Fruit fly (Drosophila melanogaster) whole organism, embryonic: ENCODE measurements around the gene CG31897.

ENCODE experiments used
- Ada2b ChIP-seq: fragments of 200-800 bp; sonication (Bioruptor generic); IDR thresholded peaks from 2 replicates; pipeline ENCODE4 v1.3.6; 2022; ENCODE audit warnings: missing biosample characterization, missing genetic modification characterization
- B-H2 ChIP-seq: fragments of 200-800 bp; sonication (Bioruptor generic); optimal IDR thresholded peaks from 2 replicates; lab custom pipeline; 2018; ENCODE audit warnings: missing biosample characterization, mild to moderate bottlenecking, missing genetic modification characterization
- CG10147 ChIP-seq: fragments of 200-800 bp; sonication (Bioruptor generic); optimal IDR thresholded peaks from 2 replicates; lab custom pipeline; 2019; ENCODE audit warnings: missing biosample characterization, mild to moderate bottlenecking, missing genetic modification characterization, moderate library complexity
- CG1024 ChIP-seq: fragments of 200-800 bp; sonication (Bioruptor generic); IDR thresholded peaks from 2 replicates; pipeline ENCODE4 v1.3.6; 2022; ENCODE audit warnings: missing biosample characterization, missing genetic modification characterization
- CG10321 ChIP-seq: fragments of 200-800 bp; sonication (Bioruptor generic); IDR thresholded peaks from 2 replicates; pipeline ENCODE4 v1.3.6; 2022; ENCODE audit warnings: missing biosample characterization, missing genetic modification characterization
- CG11398 ChIP-seq: fragments of 200-800 bp; sonication (Bioruptor generic); optimal IDR thresholded peaks from 2 replicates; lab custom pipeline; 2016; ENCODE audit warnings: missing biosample characterization, missing genetic modification characterization
- CG12155 ChIP-seq: fragments of 200-800 bp; sonication (Bioruptor generic); optimal IDR thresholded peaks from 3 replicates; lab custom pipeline; 2016; ENCODE audit warnings: missing biosample characterization, missing genetic modification characterization
- CG12659 ChIP-seq: fragments of 200-800 bp; sonication (Bioruptor generic); optimal IDR thresholded peaks from 3 replicates; lab custom pipeline; 2017; ENCODE audit warnings: mild to moderate bottlenecking, missing biosample characterization, missing genetic modification reagents, missing genetic modification characterization
- CG17802 ChIP-seq: fragments of 200-800 bp; sonication (Bioruptor generic); optimal IDR thresholded peaks from 2 replicates; lab custom pipeline; 2018; ENCODE audit warnings: missing biosample characterization, mild to moderate bottlenecking, missing genetic modification characterization, moderate library complexity
- CG3281 ChIP-seq: fragments of 200-800 bp; sonication (Bioruptor generic); optimal IDR thresholded peaks from 3 replicates; lab custom pipeline; 2017; ENCODE audit warnings: missing biosample characterization, mild to moderate bottlenecking, missing genetic modification characterization
- CG34376 ChIP-seq: fragments of 200-800 bp; sonication (Bioruptor generic); optimal IDR thresholded peaks from 2 replicates; lab custom pipeline; 2018; ENCODE audit warnings: missing biosample characterization, mild to moderate bottlenecking, missing genetic modification characterization
- CG3838 ChIP-seq: fragments of 200-800 bp; sonication (Bioruptor generic); optimal IDR thresholded peaks from 3 replicates; lab custom pipeline; 2016; ENCODE audit warnings: missing biosample characterization, missing genetic modification characterization
- CG4360 ChIP-seq: fragments of 200-800 bp; sonication (Bioruptor generic); IDR thresholded peaks from 2 replicates; pipeline ENCODE4 v1.3.6; 2022; ENCODE audit warnings: missing biosample characterization, missing genetic modification characterization
- CG5245 ChIP-seq: fragments of 200-800 bp; sonication (Bioruptor generic); optimal IDR thresholded peaks from 3 replicates; lab custom pipeline; 2016; ENCODE audit warnings: missing biosample characterization, missing genetic modification characterization
- CG6765 ChIP-seq: fragments of 200-800 bp; sonication (Bioruptor generic); optimal IDR thresholded peaks from 3 replicates; lab custom pipeline; 2017; ENCODE audit warnings: missing biosample characterization, mild to moderate bottlenecking, missing genetic modification characterization
- CG9727 ChIP-seq: fragments of 200-800 bp; sonication (Bioruptor generic); optimal IDR thresholded peaks from 3 replicates; lab custom pipeline; 2017; ENCODE audit warnings: missing biosample characterization, mild to moderate bottlenecking, missing genetic modification characterization
- CG9932 ChIP-seq: fragments of 200-800 bp; sonication (Bioruptor generic); IDR thresholded peaks from 2 replicates; pipeline ENCODE4 v1.3.6; 2022; ENCODE audit warnings: missing biosample characterization, missing genetic modification characterization
- CoRest ChIP-seq: fragments of 200-800 bp; sonication (Bioruptor generic); optimal IDR thresholded peaks from 3 replicates; lab custom pipeline; 2018; ENCODE audit warnings: missing biosample characterization, mild to moderate bottlenecking, missing genetic modification characterization, moderate library complexity
- Elba2 ChIP-seq: fragments of 200-800 bp; sonication (Bioruptor generic); optimal IDR thresholded peaks from 3 replicates; lab custom pipeline; 2016; ENCODE audit warnings: missing biosample characterization, missing genetic modification characterization
- GATAe ChIP-seq: fragments of 200-800 bp; sonication (Bioruptor generic); conservative IDR thresholded peaks from 2 replicates; pipeline ENCODE4 v1.3.6; 2022; ENCODE audit warnings: missing biosample characterization, missing genetic modification characterization
- Gsc ChIP-seq: fragments of 200-800 bp; sonication (Bioruptor generic); IDR thresholded peaks from 2 replicates; pipeline ENCODE4 v1.3.6; 2022; ENCODE audit warnings: missing biosample characterization, missing genetic modification characterization
- HLH3B ChIP-seq: fragments of 200-800 bp; sonication (Bioruptor generic); IDR thresholded peaks from 2 replicates; pipeline ENCODE4 v1.3.6; 2022; ENCODE audit warnings: missing biosample characterization, missing genetic modification characterization
- Hand ChIP-seq: fragments of 200-800 bp; sonication (Bioruptor generic); optimal IDR thresholded peaks from 2 replicates; lab custom pipeline; 2017; ENCODE audit warnings: mild to moderate bottlenecking, missing biosample characterization, missing genetic modification reagents, missing genetic modification characterization
- HmgD ChIP-seq: fragments of 200-800 bp; sonication (Bioruptor generic); optimal IDR thresholded peaks from 3 replicates; lab custom pipeline; 2016; ENCODE audit warnings: missing biosample characterization, missing genetic modification characterization
- Max ChIP-seq: fragments of 200-800 bp; sonication (Bioruptor generic); optimal IDR thresholded peaks from 2 replicates; lab custom pipeline; 2016; ENCODE audit warnings: missing biosample characterization, mild to moderate bottlenecking, missing genetic modification characterization
- NC2α ChIP-seq: fragments of 200-800 bp; sonication (Bioruptor generic); optimal IDR thresholded peaks from 2 replicates; lab custom pipeline; 2016; ENCODE audit warnings: missing biosample characterization, missing genetic modification characterization
- Nf-YC ChIP-seq: fragments of 200-800 bp; optimal IDR thresholded peaks from 3 replicates; lab custom pipeline; 2019; ENCODE audit warnings: missing biosample characterization, mild to moderate bottlenecking, missing genetic modification characterization, moderate library complexity
- Ptx1 ChIP-seq: fragments of 200-800 bp; sonication (Bioruptor generic); IDR thresholded peaks from 2 replicates; pipeline ENCODE4 v1.3.6; 2022; ENCODE audit warnings: missing biosample characterization, missing genetic modification characterization
- Six4 ChIP-seq: fragments of 200-800 bp; sonication (Bioruptor generic); optimal IDR thresholded peaks from 2 replicates; lab custom pipeline; 2016; ENCODE audit warnings: missing biosample characterization, missing genetic modification characterization
- ac ChIP-seq: fragments of 200-800 bp; sonication (Bioruptor generic); optimal IDR thresholded peaks from 3 replicates; lab custom pipeline; 2017; ENCODE audit warnings: missing biosample characterization, mild to moderate bottlenecking, missing genetic modification characterization
- ase ChIP-seq: fragments of 200-800 bp; sonication (Bioruptor generic); IDR thresholded peaks from 3 replicates; pipeline ENCODE4 v1.3.6; 2022; ENCODE audit warnings: missing biosample characterization, missing genetic modification characterization
- bowl ChIP-seq: fragments of 200-800 bp; sonication (Bioruptor generic); IDR thresholded peaks from 2 replicates; pipeline ENCODE4 v1.3.6; 2022; ENCODE audit warnings: missing biosample characterization, missing genetic modification characterization
- cas ChIP-seq: fragments of 200-800 bp; sonication (Bioruptor generic); IDR thresholded peaks from 2 replicates; pipeline ENCODE4 v1.3.6; 2022; ENCODE audit warnings: missing biosample characterization, missing genetic modification characterization
- chn ChIP-seq: fragments of 200-800 bp; sonication (Bioruptor generic); optimal IDR thresholded peaks from 2 replicates; lab custom pipeline; 2016; ENCODE audit warnings: missing biosample characterization, missing genetic modification characterization
- disco-r ChIP-seq: fragments of 200-800 bp; sonication (Bioruptor generic); optimal IDR thresholded peaks from 2 replicates; lab custom pipeline; 2016; ENCODE audit warnings: missing biosample characterization, missing genetic modification characterization
- gcm2 ChIP-seq: fragments of 200-800 bp; sonication (Bioruptor generic); optimal IDR thresholded peaks from 2 replicates; lab custom pipeline; 2016; ENCODE audit warnings: missing biosample characterization, missing genetic modification characterization
- ham ChIP-seq: fragments of 200-800 bp; sonication (Bioruptor generic); IDR thresholded peaks from 2 replicates; pipeline ENCODE4 v1.3.6; 2022; ENCODE audit warnings: missing biosample characterization, missing genetic modification characterization
- jing ChIP-seq: fragments of 200-800 bp; sonication (Bioruptor generic); optimal IDR thresholded peaks from 2 replicates; lab custom pipeline; 2018; ENCODE audit warnings: missing biosample characterization, mild to moderate bottlenecking, missing genetic modification characterization
- klu ChIP-seq: fragments of 200-800 bp; sonication (Bioruptor generic); IDR thresholded peaks from 2 replicates; pipeline ENCODE4 v1.3.6; 2022; ENCODE audit warnings: missing biosample characterization, missing genetic modification characterization
- lilli ChIP-seq: fragments of 200-800 bp; sonication (Bioruptor generic); optimal IDR thresholded peaks from 3 replicates; lab custom pipeline; 2016; ENCODE audit warnings: missing biosample characterization, missing genetic modification characterization
- luna ChIP-seq: fragments of 200-800 bp; sonication (Bioruptor generic); optimal IDR thresholded peaks from 2 replicates; lab custom pipeline; 2016; ENCODE audit warnings: missing biosample characterization, missing genetic modification characterization
- mirr ChIP-seq: fragments of 200-800 bp; sonication (Bioruptor generic); optimal IDR thresholded peaks from 3 replicates; lab custom pipeline; 2018; ENCODE audit warnings: missing biosample characterization, mild to moderate bottlenecking, missing genetic modification characterization
- nau ChIP-seq: fragments of 200-800 bp; sonication (Bioruptor generic); optimal IDR thresholded peaks from 3 replicates; lab custom pipeline; 2017; ENCODE audit warnings: missing biosample characterization, mild to moderate bottlenecking, missing genetic modification characterization, missing genetic modification reagents
- oc ChIP-seq: fragments of 200-800 bp; sonication (Bioruptor generic); optimal IDR thresholded peaks from 2 replicates; lab custom pipeline; 2018; ENCODE audit warnings: missing biosample characterization, mild to moderate bottlenecking, missing genetic modification characterization, moderate library complexity
- pan ChIP-seq, 4 experiments: fragments of >200 bp in 3 of 4; fragments of 200-800 bp in 1 of 4; sonication (Bioruptor generic) in 1 of 4; optimal IDR thresholded peaks in 3 of 4; IDR thresholded peaks in 1 of 4; 2 replicates each; pipeline versions ENCODE4 v1.3.6 to Lab custom; 2017 to 2022; ENCODE audit warnings: missing biosample characterization in 2 of 4, missing genetic modification characterization in 2 of 4, mixed read lengths in 1 of 4
- repo ChIP-seq: fragments of 200-800 bp; sonication (Bioruptor generic); optimal IDR thresholded peaks from 2 replicates; lab custom pipeline; 2016; ENCODE audit warnings: missing biosample characterization, missing genetic modification characterization
- run ChIP-seq: fragments of 200-800 bp; sonication (Bioruptor generic); optimal IDR thresholded peaks from 3 replicates; lab custom pipeline; 2018; ENCODE audit warnings: missing biosample characterization, mild to moderate bottlenecking, missing genetic modification characterization
- sens ChIP-seq: fragments of 200-800 bp; sonication (Bioruptor generic); peaks from one replicate; lab custom pipeline; 2016; ENCODE audit warnings: missing biosample characterization, missing genetic modification characterization
- slbo ChIP-seq: fragments of 200-800 bp; sonication (Bioruptor generic); IDR thresholded peaks from 2 replicates; pipeline ENCODE4 v1.3.6; 2022; ENCODE audit warnings: missing biosample characterization, missing genetic modification characterization
- trem ChIP-seq: fragments of 200-800 bp; optimal IDR thresholded peaks from 3 replicates; lab custom pipeline; 2019; ENCODE audit warnings: missing biosample characterization, mild to moderate bottlenecking, missing genetic modification characterization, moderate library complexity
- usp ChIP-seq: fragments of >200 bp; optimal IDR thresholded peaks from 2 replicates; lab custom pipeline; 2017; ENCODE audit warnings: missing biosample characterization, missing genetic modification characterization

CG31897 gene

dm6 chr2L:8461782-8462453 is 19.7 kb downstream of the CG31897 start (continued):
- no peak for TF ChIP-seq slbo
- TF ChIP-seq ac (GFP tag; lab: Kevin White, UChicago), result no peak
- no peak for TF ChIP-seq chn (GFP tag; lab: Kevin White, UChicago)
- no peak for TF ChIP-seq klu (GFP tag; lab: Robert Waterston, UW)
- TF ChIP-seq luna, result no peak
- TF ChIP-seq Nf-YC (tag; lab: Kevin White, UChicago), result no peak
- no peak for TF ChIP-seq bowl (GFP tag; lab: Robert Waterston, UW)
- peak; percentile 88 for TF ChIP-seq mirr (GFP tag; lab: Kevin White, UChicago)
- no peak for TF ChIP-seq Ada2b
- TF ChIP-seq nau (GFP tag; lab: Kevin White, UChicago), result no peak
- TF ChIP-seq Max (GFP tag; lab: Kevin White, UChicago), result peak; percentile 14
- TF ChIP-seq disco-r (GFP tag; lab: Kevin White, UChicago), result no peak
- no peak for TF ChIP-seq Six4 (GFP tag; lab: Kevin White, UChicago)
- TF ChIP-seq CG3281 (GFP tag; lab: Kevin White, UChicago), result peak; percentile 52
- no peak for TF ChIP-seq CG4360
- no peak for TF ChIP-seq CG6765 (GFP tag; lab: Kevin White, UChicago)
- TF ChIP-seq oc (tag; lab: Kevin White, UChicago), result no peak
- no peak for TF ChIP-seq gcm2 (GFP tag; lab: Kevin White, UChicago)
- no peak for TF ChIP-seq CG11398 (GFP tag; lab: Kevin White, UChicago)
- peak; percentile 24 for TF ChIP-seq CoRest (tag; lab: Kevin White, UChicago)
- no peak for TF ChIP-seq CG1024
- TF ChIP-seq CG9932, result no peak; the same call in 1 of the 2 replicates
- peak; percentile 61 for TF ChIP-seq GATAe (GFP tag; lab: Robert Waterston, UW)
- no peak for TF ChIP-seq CG5245
- no peak for TF ChIP-seq CG17802 (tag; lab: Kevin White, UChicago)
- no peak for TF ChIP-seq Ptx1 (GFP tag; lab: Robert Waterston, UW)
- no peak for TF ChIP-seq B-H2 (GFP tag; lab: Kevin White, UChicago)
- no peak for TF ChIP-seq CG10321 (GFP tag; lab: Robert Waterston, UW)
- TF ChIP-seq repo (GFP tag; lab: Kevin White, UChicago), result no peak
- TF ChIP-seq CG34376 (GFP tag; lab: Kevin White, UChicago), result peak; percentile 85
- peak; percentile 39 for TF ChIP-seq lilli (GFP tag; lab: Kevin White, UChicago)
- TF ChIP-seq CG12659 (GFP tag; lab: Kevin White, UChicago), result peak; percentile 37
- peak; percentile 9 for TF ChIP-seq jing (GFP tag; lab: Kevin White, UChicago)
- TF ChIP-seq CG3838 (GFP tag; lab: Kevin White, UChicago), result no peak
- TF ChIP-seq CG9727, result peak; percentile 17
- TF ChIP-seq HmgD (GFP tag; lab: Kevin White, UChicago), result no peak
- peak; percentile 6 for TF ChIP-seq CG12155 (GFP tag; lab: Kevin White, UChicago)
- TF ChIP-seq cas, result no peak
- TF ChIP-seq ham (GFP tag; lab: Robert Waterston, UW), result no peak
- peak; percentile 72 for TF ChIP-seq sens
- no peak for TF ChIP-seq trem
- TF ChIP-seq HLH3B (GFP tag; lab: Robert Waterston, UW), result peak; percentile 24; the same call in 1 of the 2 replicates
- no peak for TF ChIP-seq CG10147 (GFP tag; lab: Kevin White, UChicago)
- no peak for TF ChIP-seq Gsc (GFP tag; lab: Robert Waterston, UW)
- no peak for TF ChIP-seq pan (optimal IDR thresholded peaks at IDR 0.05; lab: Kevin White, UChicago)
- TF ChIP-seq pan (GFP tag; optimal IDR thresholded peaks at IDR 0.05 in 1 of 2, IDR thresholded peaks at IDR 0.05 in 1 of 2), result peak in 1 of 2 experiments; percentile 46
- TF ChIP-seq ase (GFP tag; lab: Robert Waterston, UW), result no peak
- no peak for TF ChIP-seq usp
- TF ChIP-seq NC2α (GFP tag; lab: Kevin White, UChicago), result no peak
- no peak for TF ChIP-seq run (tag; lab: Kevin White, UChicago)
- no peak for TF ChIP-seq Hand (GFP tag; lab: Kevin White, UChicago)
- no peak for TF ChIP-seq Elba2
